Worm (Caenorhabditis elegans) whole organism, L3 larva: ENCODE data around the gene ZK177.2.

Experiments used
- R02D3.7 ChIP-seq: fragments of 150-350 bp; optimal IDR thresholded peaks from 2 replicates; lab custom pipeline; 2014; ENCODE audit warnings: missing biosample characterization, missing genetic modification characterization
- ZK546.5 ChIP-seq: sonication (generic microtip); optimal IDR thresholded peaks from 2 replicates; lab custom pipeline; 2017; ENCODE audit warnings: missing biosample characterization, missing genetic modification characterization
- aly-2 ChIP-seq: fragments of 150-350 bp; optimal IDR thresholded peaks from 2 replicates; lab custom pipeline; 2014; ENCODE audit warnings: missing biosample characterization, missing genetic modification characterization
- ama-1 ChIP-seq: fragments of 150-350 bp; optimal IDR thresholded peaks from 2 replicates; lab custom pipeline; 2018
- ceh-16 ChIP-seq: sonication (generic microtip); optimal IDR thresholded peaks from 2 replicates; lab custom pipeline; 2017; ENCODE audit warnings: missing biosample characterization, missing genetic modification characterization
- ceh-28 ChIP-seq: fragments of 150-350 bp; optimal IDR thresholded peaks from 2 replicates; lab custom pipeline; 2014; ENCODE audit warnings: missing biosample characterization, missing genetic modification reagents, missing genetic modification characterization
- daf-12 ChIP-seq: fragments of 150-350 bp; optimal IDR thresholded peaks from 2 replicates; lab custom pipeline; 2014; ENCODE audit warnings: missing biosample characterization, missing genetic modification reagents, missing genetic modification characterization
- egl-27 ChIP-seq: sonication (generic microtip); optimal IDR thresholded peaks from 4 replicates; lab custom pipeline; 2017; ENCODE audit warnings: missing biosample characterization, missing genetic modification reagents, missing genetic modification characterization
- egl-5 ChIP-seq: fragments of 150-350 bp; optimal IDR thresholded peaks from 2 replicates; lab custom pipeline; 2017; ENCODE audit warnings: missing biosample characterization, missing genetic modification reagents, missing genetic modification characterization, inconsistent platforms
- elt-2 ChIP-seq: sonication (generic microtip); optimal IDR thresholded peaks from 2 replicates; lab custom pipeline; 2016; ENCODE audit warnings: missing genetic modification reagents, mild to moderate bottlenecking, missing genetic modification characterization, missing compliant biosample characterization
- eor-1 ChIP-seq, 2 experiments: fragments of 150-350 bp; optimal IDR thresholded peaks; 2 replicates each; lab custom pipeline; 2014 to 2018; ENCODE audit warnings: missing biosample characterization in 2 of 2, missing genetic modification characterization in 2 of 2
- fkh-10 ChIP-seq: sonication (generic microtip); optimal IDR thresholded peaks from 2 replicates; lab custom pipeline; 2017; ENCODE audit warnings: missing biosample characterization, missing genetic modification reagents, missing genetic modification characterization
- fkh-2 ChIP-seq: fragments of 150-350 bp; optimal IDR thresholded peaks from 2 replicates; lab custom pipeline; 2014; ENCODE audit warnings: missing biosample characterization, missing genetic modification reagents, missing genetic modification characterization
- fos-1 ChIP-seq: fragments of 150-350 bp; optimal IDR thresholded peaks from 2 replicates; lab custom pipeline; 2014; ENCODE audit warnings: missing biosample characterization, missing genetic modification characterization
- jun-1 ChIP-seq: fragments of 150-350 bp; optimal IDR thresholded peaks from 2 replicates; lab custom pipeline; 2014; ENCODE audit warnings: missing biosample characterization, missing genetic modification reagents, missing genetic modification characterization
- lin-15B ChIP-seq: fragments of 150-350 bp; optimal IDR thresholded peaks from 2 replicates; lab custom pipeline; 2014; ENCODE audit warnings: missing biosample characterization, missing genetic modification characterization
- lin-39 ChIP-seq: fragments of 150-350 bp; optimal IDR thresholded peaks from 2 replicates; lab custom pipeline; 2018; ENCODE audit warnings: missing biosample characterization, missing genetic modification reagents, missing genetic modification characterization
- mml-1 ChIP-seq: fragments of 150-350 bp; sonication (generic microtip); optimal IDR thresholded peaks from 3 replicates; lab custom pipeline; 2014; ENCODE audit warnings: missing biosample characterization, missing genetic modification characterization
- nfya-1 ChIP-seq: sonication (generic microtip); optimal IDR thresholded peaks from 2 replicates; lab custom pipeline; 2017; ENCODE audit warnings: missing genetic modification characterization, mild to moderate bottlenecking, missing compliant biosample characterization, antibody characterized with exemption, moderate library complexity; ENCODE audit not compliant: insufficient read depth
- nhr-11 ChIP-seq: fragments of 150-350 bp; optimal IDR thresholded peaks from 2 replicates; lab custom pipeline; 2014; ENCODE audit warnings: missing biosample characterization, missing genetic modification characterization
- nhr-12 ChIP-seq: fragments of 150-350 bp; optimal IDR thresholded peaks from 2 replicates; lab custom pipeline; 2014; ENCODE audit warnings: missing biosample characterization, missing genetic modification characterization
- nhr-23 ChIP-seq: fragments of 150-350 bp; optimal IDR thresholded peaks from 2 replicates; lab custom pipeline; 2014; ENCODE audit warnings: missing biosample characterization, missing genetic modification reagents, missing genetic modification characterization
- nhr-237 ChIP-seq: fragments of 150-350 bp; optimal IDR thresholded peaks from 2 replicates; lab custom pipeline; 2014; ENCODE audit warnings: missing biosample characterization, missing genetic modification characterization
- nhr-25 ChIP-seq: sonication (generic microtip); optimal IDR thresholded peaks from 2 replicates; lab custom pipeline; 2017; ENCODE audit warnings: missing biosample characterization, missing genetic modification characterization
- nhr-43 ChIP-seq: sonication (generic microtip); optimal IDR thresholded peaks from 2 replicates; lab custom pipeline; 2016; ENCODE audit warnings: mild to moderate bottlenecking, missing genetic modification characterization, missing compliant biosample characterization; ENCODE audit not compliant: poor library complexity, severe bottlenecking
- nhr-67 ChIP-seq: fragments of 150-350 bp; optimal IDR thresholded peaks from 2 replicates; lab custom pipeline; 2014; ENCODE audit warnings: missing biosample characterization, missing genetic modification characterization
- pha-4 ChIP-seq: fragments of 150-350 bp; optimal IDR thresholded peaks from 2 replicates; lab custom pipeline; 2014; ENCODE audit warnings: missing biosample characterization, missing genetic modification reagents, missing genetic modification characterization
- pqm-1 ChIP-seq: fragments of 150-350 bp; optimal IDR thresholded peaks from 2 replicates; lab custom pipeline; 2017; ENCODE audit warnings: missing biosample characterization, missing genetic modification characterization, inconsistent platforms
- skn-1 ChIP-seq: fragments of 150-350 bp; optimal IDR thresholded peaks from 2 replicates; lab custom pipeline; 2014; ENCODE audit warnings: missing biosample characterization, missing genetic modification characterization
- snpc-4 ChIP-seq: fragments of 150-350 bp; optimal IDR thresholded peaks from 2 replicates; lab custom pipeline; 2014; ENCODE audit warnings: missing biosample characterization, missing genetic modification characterization
- tbx-2 ChIP-seq: sonication (generic microtip); optimal IDR thresholded peaks from 2 replicates; lab custom pipeline; 2016; ENCODE audit warnings: mild to moderate bottlenecking, missing genetic modification characterization, missing compliant biosample characterization
- unc-39 ChIP-seq: sonication (generic microtip); optimal IDR thresholded peaks from 4 replicates; lab custom pipeline; 2017; ENCODE audit warnings: missing biosample characterization, missing genetic modification characterization
- unc-62 ChIP-seq: fragments of 150-350 bp; sonication (generic microtip); optimal IDR thresholded peaks from 4 replicates; lab custom pipeline; 2014; ENCODE audit warnings: missing biosample characterization, missing genetic modification reagents, missing genetic modification characterization
- ztf-4 ChIP-seq: fragments of 150-350 bp; optimal IDR thresholded peaks from 2 replicates; lab custom pipeline; 2014; ENCODE audit warnings: missing biosample characterization, missing genetic modification characterization

The ZK177.2 gene

DNA sequence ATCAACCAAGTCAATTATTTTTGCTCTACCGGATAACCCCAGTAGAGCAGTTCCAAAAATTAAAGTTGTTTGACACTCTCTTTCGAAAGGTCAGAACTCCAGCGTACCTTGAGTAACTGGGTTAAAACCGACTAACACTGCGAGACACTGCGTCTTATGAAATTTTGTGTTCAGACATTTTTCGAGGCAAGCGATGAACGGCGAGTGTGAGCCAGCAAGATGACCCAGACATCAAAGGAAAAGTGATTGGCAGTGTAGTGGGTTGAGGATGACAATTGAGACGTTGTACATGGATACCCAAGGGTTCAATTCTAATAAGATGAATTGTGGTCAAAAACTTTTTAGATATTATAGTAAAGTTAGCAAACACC is 25.1 kb downstream of the ZK177.2 start:
- TF ChIP-seq pha-4 (tag; lab: Kevin White, UChicago): peak; percentile 81
- peak; percentile 41 for TF ChIP-seq jun-1
- peak; percentile 31 for TF ChIP-seq pqm-1 (tag; lab: Kevin White, UChicago)
- TF ChIP-seq elt-2 (tag; lab: Kevin White, UChicago): peak; percentile 84
- no peak for TF ChIP-seq unc-39 (tag; lab: Kevin White, UChicago)
- peak; percentile 63 for TF ChIP-seq nhr-43 (tag; lab: Kevin White, UChicago)
- peak; percentile 58 for TF ChIP-seq ceh-28
- TF ChIP-seq nfya-1 (tag; lab: Kevin White, UChicago): peak; percentile 80
- no peak for TF ChIP-seq tbx-2 (tag; lab: Kevin White, UChicago)
- peak; percentile 99 for TF ChIP-seq snpc-4 (tag; lab: Kevin White, UChicago)
- TF ChIP-seq lin-39 (tag; lab: Kevin White, UChicago): peak; percentile 72
- peak; percentile 99 for TF ChIP-seq ama-1 (lab: Kevin White, UChicago)
- no peak for TF ChIP-seq nhr-12
- TF ChIP-seq skn-1 (tag; lab: Kevin White, UChicago): peak; percentile 57
- TF ChIP-seq mml-1 (tag; lab: Kevin White, UChicago): no peak
- TF ChIP-seq nhr-23: peak; percentile 55
- TF ChIP-seq ZK546.5 (tag; lab: Kevin White, UChicago): no peak
- TF ChIP-seq lin-15B (tag; lab: Kevin White, UChicago): peak; percentile 26
- peak; percentile 60 for TF ChIP-seq nhr-25 (tag; lab: Kevin White, UChicago)
- TF ChIP-seq R02D3.7: no peak
- TF ChIP-seq egl-5: peak; percentile 60
- peak; percentile 51 for TF ChIP-seq unc-62 (GFP tag; lab: Kevin White, UChicago)

DNA sequence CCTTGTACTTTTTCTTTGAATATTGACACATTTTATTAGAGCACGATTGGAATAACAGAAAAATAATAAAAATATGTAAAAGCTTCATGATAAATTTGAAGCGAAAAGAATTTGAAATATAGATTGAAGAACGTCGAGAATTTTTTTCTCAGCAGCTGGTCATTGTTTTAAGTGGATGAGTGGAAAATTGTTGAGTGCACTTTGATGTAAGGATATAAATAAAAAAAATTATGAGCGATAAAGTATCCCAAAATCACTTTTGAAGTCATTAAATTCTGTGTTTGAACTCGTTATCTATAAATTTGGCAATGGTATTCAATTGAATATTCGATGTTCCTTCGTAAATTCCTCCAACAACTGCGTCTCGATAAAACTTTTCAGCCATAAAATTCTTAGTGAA is 25.8 kb downstream of the ZK177.2 start, which contains the start of gene ins-13:
ins-13 (minus strand) TSS at position 101 of the 400 bp plus-strand sequence.
- TF ChIP-seq fos-1 (tag; lab: Kevin White, UChicago) (no peak), tbx-2 (tag; lab: Kevin White, UChicago) (no peak), egl-27 (no peak), nhr-25 (tag; lab: Kevin White, UChicago) (no peak), nhr-11 (tag; lab: Kevin White, UChicago) (no peak), aly-2 (tag; lab: Kevin White, UChicago) (no peak), nhr-12 (no peak), eor-1 (tag; optimal IDR thresholded peaks at IDR 0.05; lab: Kevin White, UChicago) (no peak), ZK546.5 (tag; lab: Kevin White, UChicago) (no peak), nhr-23 (no peak), egl-5 (no peak)

DNA sequence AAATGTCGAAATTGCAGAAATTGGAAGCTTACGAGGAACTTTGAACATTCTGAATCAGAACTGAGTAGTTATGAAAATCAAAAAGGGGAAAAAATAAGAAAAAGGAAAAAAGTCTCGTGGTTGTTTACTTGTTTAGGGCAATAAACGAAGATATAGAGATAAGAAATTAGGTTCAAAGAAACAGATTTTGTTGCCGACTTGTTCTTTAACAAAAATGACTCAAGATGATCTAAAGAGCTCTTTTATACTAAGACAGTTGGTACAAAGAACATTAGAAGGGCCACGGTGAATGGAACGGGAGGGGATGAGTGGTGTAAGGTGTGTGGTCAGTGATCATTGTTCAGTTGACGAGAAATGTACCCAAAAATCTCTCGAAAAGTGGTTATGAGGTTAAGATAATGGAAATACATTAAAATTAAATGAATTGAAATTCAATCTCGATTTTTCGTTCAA is 28.5 kb downstream of the ZK177.2 start, which contains the start of gene acdh-2:
acdh-2 (minus strand) TSS at position 51 of the 453 bp plus-strand sequence.
- TF ChIP-seq nhr-43 (tag; lab: Kevin White, UChicago) (peak; percentile 18), ceh-28 (no peak), nfya-1 (tag; lab: Kevin White, UChicago) (peak; percentile 35)

DNA sequence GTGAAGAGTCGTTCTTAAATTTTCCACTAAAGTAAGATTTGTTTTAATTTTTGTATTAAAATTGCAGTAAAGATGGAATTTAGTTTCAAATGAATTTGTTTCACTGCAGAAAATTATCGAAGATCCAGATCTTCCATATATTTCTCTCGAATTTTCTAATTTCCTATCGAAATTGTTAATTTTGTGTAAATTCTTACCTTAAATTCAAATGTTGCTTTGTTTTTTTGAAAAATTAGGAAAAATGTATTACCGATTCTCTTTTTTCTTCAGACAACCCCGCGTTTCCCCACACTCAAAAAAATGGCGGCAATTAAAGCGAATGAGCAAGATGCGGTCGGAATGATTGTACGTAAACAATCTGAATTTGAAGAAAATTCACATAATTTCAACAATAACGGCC is 30.7 kb downstream of the ZK177.2 start, which contains the start of gene C17C3.6:
C17C3.6 (plus strand) TSS at position 301 of the 400 bp plus-strand sequence.
- TF ChIP-seq pqm-1 (tag; lab: Kevin White, UChicago): no peak
- TF ChIP-seq unc-39 (tag; lab: Kevin White, UChicago): no peak
- TF ChIP-seq ZK546.5 (tag; lab: Kevin White, UChicago): no peak
- TF ChIP-seq snpc-4 (tag; lab: Kevin White, UChicago): no peak
- no peak for TF ChIP-seq lin-15B (tag; lab: Kevin White, UChicago)
- TF ChIP-seq nhr-12: no peak
- TF ChIP-seq nhr-23: no peak
- TF ChIP-seq ztf-4 (tag; lab: Kevin White, UChicago): no peak
- no peak for TF ChIP-seq ceh-28
- no peak for TF ChIP-seq tbx-2 (tag; lab: Kevin White, UChicago)
- no peak for TF ChIP-seq nhr-67
- no peak for TF ChIP-seq ama-1 (lab: Kevin White, UChicago)
- TF ChIP-seq R02D3.7: no peak
- TF ChIP-seq fkh-2 (tag; lab: Kevin White, UChicago): no peak
- TF ChIP-seq jun-1: no peak
- TF ChIP-seq ceh-16 (tag; lab: Kevin White, UChicago): no peak
- no peak for TF ChIP-seq eor-1 (tag; optimal IDR thresholded peaks at IDR 0.05; lab: Kevin White, UChicago)
- TF ChIP-seq nhr-11 (tag; lab: Kevin White, UChicago): no peak
- TF ChIP-seq fkh-10 (GFP tag; lab: Kevin White, UChicago): no peak
- TF ChIP-seq, all 47 proteins: peak for 0

DNA sequence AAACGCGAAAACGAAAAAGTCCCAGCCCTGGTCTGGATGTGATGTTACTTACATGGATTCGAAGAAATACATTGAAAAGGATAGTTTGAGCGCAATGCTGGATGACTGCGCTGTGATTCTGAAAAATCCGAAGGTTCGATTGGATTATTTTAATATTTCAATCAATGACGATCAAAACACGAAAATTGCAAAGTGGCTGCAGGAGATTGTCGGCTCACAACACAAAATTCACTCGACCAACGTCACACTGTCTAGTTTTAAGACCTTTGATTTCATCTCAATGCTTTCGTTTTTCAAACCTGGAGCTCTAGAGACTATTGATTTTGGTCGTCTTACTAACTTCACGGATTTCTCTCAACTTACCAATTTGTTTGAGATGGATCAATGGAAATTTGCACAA is 32.5 kb downstream of the ZK177.2 start, which contains the start of gene C17C3.5:
C17C3.5 (plus strand) TSS at position 301 of the 400 bp plus-strand sequence.
- no peak for TF ChIP-seq nhr-43 (tag; lab: Kevin White, UChicago)
- TF ChIP-seq nhr-237 (tag; lab: Kevin White, UChicago): no peak
- TF ChIP-seq daf-12 (tag; lab: Kevin White, UChicago): no peak
